Fruit fly (Drosophila melanogaster) whole organism, wandering third instar larva: ENCODE data around the gene dor.

Source experiments
- Abd-B ChIP-seq: fragments of >200 bp; optimal IDR thresholded peaks from 2 replicates; lab custom pipeline; 2017; ENCODE audit warnings: missing biosample characterization, missing genetic modification characterization
- CrebA ChIP-seq: fragments of 200-800 bp; sonication (Bioruptor generic); optimal IDR thresholded peaks from 2 replicates; lab custom pipeline; 2016; ENCODE audit warnings: missing biosample characterization, mild to moderate bottlenecking, missing genetic modification characterization, borderline replicate concordance
- GATAd ChIP-seq: sonication (Bioruptor generic); optimal IDR thresholded peaks from 2 replicates; lab custom pipeline; 2016; ENCODE audit warnings: missing biosample characterization, missing genetic modification characterization
- Hr78 ChIP-seq: fragments of >200 bp; optimal IDR thresholded peaks from 2 replicates; lab custom pipeline; 2017; ENCODE audit warnings: missing biosample characterization, missing genetic modification characterization
- Rel ChIP-seq, 2 experiments: fragments of 200-800 bp; sonication (Bioruptor generic) in 1 of 2; optimal IDR thresholded peaks; 2 replicates in 1 of 2; 3 replicates in 1 of 2; lab custom pipeline; 2016 to 2019; ENCODE audit warnings: mild to moderate bottlenecking in 2 of 2, missing biosample characterization in 2 of 2, missing genetic modification characterization in 2 of 2, moderate library complexity in 1 of 2
- brk ChIP-seq: fragments of 200-800 bp; sonication (Bioruptor generic); optimal IDR thresholded peaks from 2 replicates; lab custom pipeline; 2016; ENCODE audit warnings: missing biosample characterization, mild to moderate bottlenecking, missing genetic modification characterization
- foxo ChIP-seq, 2 experiments: fragments of 200-800 bp; sonication (Bioruptor generic); optimal IDR thresholded peaks; 2 replicates in 1 of 2; 3 replicates in 1 of 2; lab custom pipeline; 2016 to 2017; ENCODE audit warnings: missing biosample characterization in 2 of 2, missing genetic modification characterization in 2 of 2
- fru ChIP-seq: fragments of 200-800 bp; sonication (Bioruptor generic); optimal IDR thresholded peaks from 3 replicates; lab custom pipeline; 2016; ENCODE audit warnings: missing biosample characterization, mild to moderate bottlenecking, missing genetic modification characterization
- h ChIP-seq: fragments of 200-800 bp; sonication (Bioruptor generic); optimal IDR thresholded peaks from 3 replicates; lab custom pipeline; 2016; ENCODE audit warnings: missing biosample characterization, mild to moderate bottlenecking, missing genetic modification characterization
- lola ChIP-seq: fragments of >200 bp; optimal IDR thresholded peaks from 2 replicates; lab custom pipeline; 2017; ENCODE audit warnings: missing biosample characterization, missing genetic modification characterization
- pan ChIP-seq: fragments of >200 bp; optimal IDR thresholded peaks from 2 replicates; lab custom pipeline; 2017
- psq ChIP-seq: fragments of 200-800 bp; sonication (Bioruptor generic); optimal IDR thresholded peaks from 3 replicates; lab custom pipeline; 2017; ENCODE audit warnings: missing biosample characterization, mild to moderate bottlenecking, missing genetic modification characterization, moderate library complexity
- tai ChIP-seq: sonication (Bioruptor generic); optimal IDR thresholded peaks from 2 replicates; lab custom pipeline; 2016; ENCODE audit warnings: missing biosample characterization, missing genetic modification characterization
- usp ChIP-seq: fragments of >200 bp; optimal IDR thresholded peaks from 2 replicates; lab custom pipeline; 2017; ENCODE audit warnings: missing biosample characterization, missing genetic modification characterization

DNA sequence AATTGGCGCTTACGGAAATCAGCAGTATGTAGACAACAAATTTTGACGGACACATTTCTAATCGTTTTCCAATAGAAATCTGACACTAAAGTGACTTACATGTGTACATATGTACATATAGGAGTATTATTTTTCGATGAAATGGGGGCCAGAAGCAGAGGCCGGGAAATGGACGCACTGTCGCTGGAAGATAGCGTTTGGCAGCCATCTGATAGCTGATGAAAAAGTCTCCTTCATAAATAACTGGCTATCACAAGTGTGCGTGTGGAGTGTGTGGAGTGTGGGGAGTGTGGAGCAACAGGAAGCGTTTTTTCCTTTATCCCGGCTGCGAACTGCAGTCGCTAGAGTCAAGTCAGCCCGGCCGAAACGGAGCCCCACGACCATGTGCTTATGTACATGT, 45.2 kb downstream of the dor start, which contains the start of gene CG3795:
- no peak for TF ChIP-seq GATAd (GFP tag; lab: Kevin White, UChicago)
- TF ChIP-seq CrebA = no peak
- TF ChIP-seq foxo (GFP tag; optimal IDR thresholded peaks at IDR 0.05; lab: Kevin White, UChicago) = no peak
- no peak for TF ChIP-seq tai (GFP tag; lab: Kevin White, UChicago)
- no peak for TF ChIP-seq Rel (GFP tag; optimal IDR thresholded peaks at IDR 0.05; lab: Kevin White, UChicago)
- no peak for TF ChIP-seq Rel (tag; optimal IDR thresholded peaks at IDR 0.05; lab: Kevin White, UChicago)
- no peak for TF ChIP-seq brk
- no peak for TF ChIP-seq psq (GFP tag; lab: Kevin White, UChicago)
- TF ChIP-seq Abd-B (GFP tag; lab: Kevin White, UChicago) = no peak
- TF ChIP-seq Hr78 (GFP tag; lab: Kevin White, UChicago) = no peak
- no peak for TF ChIP-seq fru
- TF ChIP-seq usp (GFP tag; lab: Kevin White, UChicago) = no peak
- no peak for TF ChIP-seq pan
- no peak for TF ChIP-seq h (GFP tag; lab: Kevin White, UChicago)
- TF ChIP-seq lola = no peak
